Fruit fly (Drosophila melanogaster): ENCODE data around the gene Prx6a.

Gene Prx6a

DNA sequence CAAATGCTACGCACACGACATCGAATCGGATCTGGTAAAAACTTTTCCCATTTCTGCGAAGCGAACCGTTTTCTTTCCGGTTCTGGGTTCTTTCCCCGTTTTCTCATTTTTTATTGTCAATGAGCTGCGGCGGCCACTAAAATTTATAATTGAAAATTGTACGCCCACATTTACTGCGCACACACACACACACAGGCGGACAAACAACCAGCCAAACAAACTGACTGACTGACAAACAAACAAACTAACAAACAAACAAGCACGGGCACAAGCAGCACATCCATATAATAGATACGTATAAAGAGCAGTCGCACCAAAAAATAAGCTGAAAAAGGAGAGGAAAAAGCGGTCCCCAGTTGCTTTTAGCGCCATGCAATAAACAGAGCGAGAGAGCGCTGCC lies 13.2 kb upstream of the Prx6a start:
- TF ChIP-seq bab1 (GFP tag; optimal IDR thresholded peaks at IDR 0.05) (no peak), CG7101 (tag; optimal IDR thresholded peaks at IDR 0.05) (no peak), CG1620 (GFP tag; optimal IDR thresholded peaks at IDR 0.05) (no peak), kay (GFP tag; ENCODE audit: borderline replicate concordance) (no peak), CG11617 (GFP tag; optimal IDR thresholded peaks at IDR 0.05) (no peak), cic (GFP tag; optimal IDR thresholded peaks at IDR 0.05) (no peak), CG5204 (GFP tag; optimal IDR thresholded peaks at IDR 0.05) (no peak), cnc (optimal IDR thresholded peaks at IDR 0.05) (no peak), ovo (GFP tag; optimal IDR thresholded peaks at IDR 0.05) (no peak), CG12768 (GFP tag; optimal IDR thresholded peaks at IDR 0.05) (no peak), pad (GFP tag; optimal IDR thresholded peaks at IDR 0.05) (no peak), toe (GFP tag; optimal IDR thresholded peaks at IDR 0.05) (no peak), Clk (GFP tag; optimal IDR thresholded peaks at IDR 0.05) (no peak), Hr96 (GFP tag; optimal IDR thresholded peaks at IDR 0.05) (no peak), Crg-1 (GFP tag; optimal IDR thresholded peaks at IDR 0.05) (no peak), tj (GFP tag; optimal IDR thresholded peaks at IDR 0.05) (no peak), CG7045 (GFP tag; optimal IDR thresholded peaks at IDR 0.05) (no peak), Mnt (GFP tag; optimal IDR thresholded peaks at IDR 0.05) (no peak), CG14711 (tag; optimal IDR thresholded peaks at IDR 0.05) (no peak)

DNA sequence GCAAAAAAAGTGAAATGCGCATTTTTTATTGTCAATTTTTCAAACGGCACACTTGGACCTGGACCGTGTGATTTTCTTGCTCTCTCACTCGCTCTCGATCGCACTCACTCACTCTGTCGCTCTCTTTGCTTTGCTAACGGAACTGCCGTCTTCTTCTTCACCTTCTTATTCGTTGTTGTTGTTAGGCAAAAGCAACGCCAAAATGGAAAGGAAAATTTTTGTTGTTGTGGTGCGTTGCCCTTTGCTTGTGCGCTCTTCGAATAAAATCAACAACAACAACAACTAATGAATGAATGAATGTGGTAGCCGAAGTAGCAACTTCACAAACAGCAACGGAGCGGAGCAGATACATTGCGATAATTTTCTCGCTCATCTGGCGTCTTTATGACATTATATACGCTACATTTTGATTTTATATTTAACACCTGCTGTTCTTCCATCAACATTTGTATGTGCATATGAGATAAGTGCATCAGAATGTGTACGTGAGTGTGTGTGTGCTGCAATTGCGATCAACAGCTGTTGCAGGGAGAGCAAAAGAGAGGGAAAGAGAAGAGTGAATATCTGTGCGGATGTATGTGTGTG lies 10.9 kb upstream of the Prx6a start:
- TF ChIP-seq ovo (GFP tag; optimal IDR thresholded peaks at IDR 0.05) (peak; percentile 85), cic (GFP tag; optimal IDR thresholded peaks at IDR 0.05) (peak; percentile 30), CG7045 (GFP tag; optimal IDR thresholded peaks at IDR 0.05) (no peak), toe (GFP tag; optimal IDR thresholded peaks at IDR 0.05) (no peak), kay (GFP tag; ENCODE audit: borderline replicate concordance) (no peak), Clk (GFP tag; optimal IDR thresholded peaks at IDR 0.05) (no peak), CG7101 (tag; optimal IDR thresholded peaks at IDR 0.05) (no peak), CG5204 (GFP tag; optimal IDR thresholded peaks at IDR 0.05) (no peak), CG1620 (GFP tag; optimal IDR thresholded peaks at IDR 0.05) (no peak), CG12768 (GFP tag; optimal IDR thresholded peaks at IDR 0.05) (peak; percentile 10), Crg-1 (GFP tag; optimal IDR thresholded peaks at IDR 0.05) (no peak), CG14711 (tag; optimal IDR thresholded peaks at IDR 0.05) (no peak), cnc (optimal IDR thresholded peaks at IDR 0.05) (no peak), CG33017 (tag; optimal IDR thresholded peaks at IDR 0.05) (peak; percentile 50), tj (GFP tag; optimal IDR thresholded peaks at IDR 0.05) (peak; percentile 7), bab1 (GFP tag; optimal IDR thresholded peaks at IDR 0.05) (peak; percentile 11), Hr96 (GFP tag; optimal IDR thresholded peaks at IDR 0.05) (no peak), CG11617 (GFP tag; optimal IDR thresholded peaks at IDR 0.05) (no peak), pad (GFP tag; optimal IDR thresholded peaks at IDR 0.05) (no peak), Mnt (GFP tag; optimal IDR thresholded peaks at IDR 0.05) (no peak)

DNA sequence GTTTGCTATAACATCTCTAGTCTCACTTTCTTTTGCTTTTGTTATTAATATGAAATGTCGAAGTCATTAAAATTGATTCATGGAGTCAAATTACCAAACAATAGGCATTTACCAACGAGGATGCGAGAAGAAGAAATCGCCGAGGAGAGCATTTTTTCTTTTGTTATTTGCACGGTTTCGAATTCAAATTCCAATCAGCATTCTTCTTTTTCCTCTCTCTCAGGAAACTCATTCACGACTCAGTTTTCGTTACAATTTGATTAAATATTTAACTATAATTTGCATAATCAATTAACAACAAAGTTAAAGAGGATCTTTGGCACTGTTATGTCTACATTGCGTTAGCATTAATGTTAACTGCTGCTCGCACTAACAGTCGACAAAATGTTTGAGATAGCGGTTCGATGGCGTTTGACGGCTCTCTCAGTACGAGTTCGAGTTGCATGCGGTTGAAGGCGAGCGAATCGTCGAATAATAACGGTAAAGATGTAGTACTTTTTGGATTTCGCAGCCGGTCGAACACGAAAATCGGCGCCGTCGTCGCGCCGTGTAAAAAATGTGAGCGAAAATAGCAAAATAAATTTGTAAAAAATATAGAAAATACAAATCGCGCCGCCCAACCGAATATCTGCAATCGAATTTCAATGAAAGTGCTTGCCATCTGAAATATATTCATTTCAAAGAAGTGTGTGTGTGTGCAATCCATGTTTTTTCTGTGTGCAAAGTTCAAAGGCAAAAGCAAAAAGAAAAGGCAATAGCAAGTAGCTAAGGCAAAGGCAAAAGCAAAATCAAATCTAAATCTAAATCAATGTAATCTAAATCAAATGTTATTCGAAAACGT lies 9.9 kb upstream of the Prx6a start:
- no peak for TF ChIP-seq CG1620 (GFP tag; optimal IDR thresholded peaks at IDR 0.05)
- TF ChIP-seq CG11617 (GFP tag; optimal IDR thresholded peaks at IDR 0.05) = peak; percentile 28
- TF ChIP-seq pad (GFP tag; optimal IDR thresholded peaks at IDR 0.05) = peak; percentile 24
- TF ChIP-seq CG7101 (tag; optimal IDR thresholded peaks at IDR 0.05) = no peak
- TF ChIP-seq CG14711 (tag; optimal IDR thresholded peaks at IDR 0.05) = no peak
- peak; percentile 92 for TF ChIP-seq kay (GFP tag; ENCODE audit: borderline replicate concordance)
- TF ChIP-seq ovo (GFP tag; optimal IDR thresholded peaks at IDR 0.05) = peak; percentile 92
- no peak for TF ChIP-seq Hr96 (GFP tag; optimal IDR thresholded peaks at IDR 0.05)
- no peak for TF ChIP-seq CG33017 (tag; optimal IDR thresholded peaks at IDR 0.05)

DNA sequence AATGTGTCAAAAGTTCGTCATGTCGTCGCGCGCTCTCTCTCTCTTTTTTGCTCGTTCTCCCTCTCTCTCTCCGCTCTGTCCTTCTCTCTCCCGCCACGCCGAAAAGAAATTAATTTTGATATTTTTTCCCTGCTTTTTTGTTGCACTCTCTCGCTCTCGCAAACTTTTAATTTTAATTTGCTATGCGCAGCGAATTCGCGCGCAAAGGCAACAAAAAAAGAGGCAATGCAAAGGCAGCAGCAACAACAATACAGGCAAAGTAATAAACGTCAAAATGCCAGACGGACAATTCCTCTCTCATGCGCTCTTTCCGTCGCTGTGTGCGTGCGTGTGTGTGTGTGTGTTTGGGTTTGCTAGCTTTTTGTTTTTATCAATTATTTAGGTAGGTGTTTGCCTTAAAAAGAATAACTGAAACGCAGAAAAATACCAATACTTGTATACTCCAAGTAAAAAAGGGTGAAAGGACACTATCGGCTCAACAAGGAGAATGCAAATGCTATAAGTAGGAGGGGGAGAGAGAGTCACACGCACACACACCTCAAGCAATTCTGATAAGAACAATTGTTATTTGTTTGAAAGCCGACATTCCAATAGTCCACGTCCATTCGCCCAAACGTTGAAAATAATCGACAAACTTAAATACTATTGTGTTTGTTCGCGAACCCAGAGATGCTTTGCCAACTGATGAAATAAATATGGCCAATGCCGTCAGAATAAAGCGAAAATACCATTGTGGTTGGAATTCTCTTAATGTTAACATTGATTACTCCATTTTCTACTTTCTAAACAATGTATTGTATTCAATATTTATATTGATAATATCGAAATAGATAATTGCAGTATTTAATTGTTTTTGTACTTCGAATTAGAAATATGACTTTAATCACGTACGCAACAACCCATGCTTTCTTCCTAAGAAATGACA lies 8.8 kb upstream of the Prx6a start:
- TF ChIP-seq kay (GFP tag; ENCODE audit: borderline replicate concordance) = peak; percentile 70
- TF ChIP-seq tj (GFP tag; optimal IDR thresholded peaks at IDR 0.05) = peak; percentile 94
- no peak for TF ChIP-seq CG12768 (GFP tag; optimal IDR thresholded peaks at IDR 0.05)

DNA sequence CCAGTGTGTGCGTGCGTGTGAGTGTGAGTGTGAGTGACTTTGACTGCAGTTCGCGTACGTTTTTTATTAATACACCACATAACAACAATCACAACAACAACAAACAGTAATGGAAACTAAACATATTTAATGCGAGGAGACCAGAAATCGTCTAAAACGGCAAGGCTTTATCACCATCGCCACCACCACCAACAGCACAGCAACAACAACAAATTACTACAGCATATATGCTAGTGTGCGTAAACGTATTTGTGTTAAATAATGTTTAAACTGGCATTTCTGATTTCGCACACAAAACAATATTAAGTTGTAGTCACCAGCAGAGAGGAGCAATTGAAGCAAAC lies 8.2 kb upstream of the Prx6a start:
- no peak for TF ChIP-seq Clk (GFP tag; optimal IDR thresholded peaks at IDR 0.05)
- no peak for TF ChIP-seq CG1620 (GFP tag; optimal IDR thresholded peaks at IDR 0.05)
